Fruit fly (Drosophila melanogaster): Measurements from ENCODE around the gene CG14259.
A peak's percentile ranks its signal among the peaks of the same experiment; 100 is the strongest.

Gene CG14259

dm6 chr3R:27094233-27094632 lies at the start of gene CG14259:
Gene CG14259, plus strand, starts transcription at chr3R:27094533.
- TF ChIP-seq CTCF (optimal IDR thresholded peaks at IDR 0.05) (no peak), CG8478 (optimal IDR thresholded peaks at IDR 0.05) (no peak)

- no peak for TF ChIP-seq CTCF (optimal IDR thresholded peaks at IDR 0.05)
- no peak for TF ChIP-seq CG8478 (optimal IDR thresholded peaks at IDR 0.05)
Measured at dm6 chr3R:27048561-27049270, 45.6 kb upstream of the CG14259 start, which contains the start of gene TwdlT. Gene TwdlT, plus strand, starts transcription at chr3R:27049220.

dm6 chr3R:27049549-27049948 lies 44.8 kb upstream of the CG14259 start:
- TF ChIP-seq CG8478 (optimal IDR thresholded peaks at IDR 0.05) (no peak), CTCF (optimal IDR thresholded peaks at IDR 0.05) (no peak)

- no peak for TF ChIP-seq CTCF (optimal IDR thresholded peaks at IDR 0.05)
- TF ChIP-seq CG8478 (optimal IDR thresholded peaks at IDR 0.05) = no peak
Measured at dm6 chr3R:27056152-27056551, 38.2 kb upstream of the CG14259 start.

- TF ChIP-seq CG8478 (optimal IDR thresholded peaks at IDR 0.05) (no peak), CTCF (optimal IDR thresholded peaks at IDR 0.05) (no peak)
Measured at dm6 chr3R:27061916-27062315, 32.4 kb upstream of the CG14259 start, which contains the start of gene CG34292. Gene CG34292, plus strand, starts transcription at chr3R:27062216.

- TF ChIP-seq CTCF (optimal IDR thresholded peaks at IDR 0.05) (no peak), CG8478 (optimal IDR thresholded peaks at IDR 0.05) (no peak)
Measured at dm6 chr3R:27064099-27064498, 30.2 kb upstream of the CG14259 start, which contains the start of gene Nep5. Gene Nep5, minus strand, starts transcription at chr3R:27064199.

- no peak for TF ChIP-seq CTCF (optimal IDR thresholded peaks at IDR 0.05)
Measured at dm6 chr3R:27065136-27065535, 29.2 kb upstream of the CG14259 start, which contains the start of gene CG43935. Gene CG43935, plus strand, starts transcription at chr3R:27065436.

dm6 chr3R:27067362-27067761 lies 27.0 kb upstream of the CG14259 start:
- TF ChIP-seq CG8478 (optimal IDR thresholded peaks at IDR 0.05) (no peak), CTCF (optimal IDR thresholded peaks at IDR 0.05) (no peak)

- TF ChIP-seq CG8478 (optimal IDR thresholded peaks at IDR 0.05) (no peak), CTCF (optimal IDR thresholded peaks at IDR 0.05) (no peak)
Measured at dm6 chr3R:27069201-27069600, 25.1 kb upstream of the CG14259 start.

dm6 chr3R:27069810-27070625 lies 24.3 kb upstream of the CG14259 start, which contains the start of gene spz:
Gene spz, minus strand, starts transcription at chr3R:27070070.
- TF ChIP-seq CTCF (optimal IDR thresholded peaks at IDR 0.05) (no peak), CG8478 (optimal IDR thresholded peaks at IDR 0.05) (no peak)

dm6 chr3R:27070906-27071498 lies 23.3 kb upstream of the CG14259 start:
- TF ChIP-seq CTCF (optimal IDR thresholded peaks at IDR 0.05) (no peak), CG8478 (optimal IDR thresholded peaks at IDR 0.05) (no peak)

dm6 chr3R:27075694-27076093 lies 18.6 kb upstream of the CG14259 start, which contains the start of gene CG14257:
Gene CG14257, plus strand, starts transcription at chr3R:27075870.
- TF ChIP-seq CTCF (optimal IDR thresholded peaks at IDR 0.05) = no peak
- TF ChIP-seq CG8478 (optimal IDR thresholded peaks at IDR 0.05) = no peak

- TF ChIP-seq CTCF (optimal IDR thresholded peaks at IDR 0.05) = no peak
- TF ChIP-seq CG8478 (optimal IDR thresholded peaks at IDR 0.05) = no peak
Measured at dm6 chr3R:27076618-27077017, 17.7 kb upstream of the CG14259 start.

dm6 chr3R:27082752-27083151 lies 11.6 kb upstream of the CG14259 start:
- TF ChIP-seq CG8478 (optimal IDR thresholded peaks at IDR 0.05) = no peak
- peak in 1 of 2 experiments; percentile 38 for TF ChIP-seq CTCF (optimal IDR thresholded peaks at IDR 0.05)

dm6 chr3R:27084528-27085052 lies 9.7 kb upstream of the CG14259 start:
- TF ChIP-seq CTCF (optimal IDR thresholded peaks at IDR 0.05) (no peak), CG8478 (optimal IDR thresholded peaks at IDR 0.05) (no peak)
